Fruit fly (Drosophila melanogaster): ENCODE data around the gene CG11586.

DNA sequence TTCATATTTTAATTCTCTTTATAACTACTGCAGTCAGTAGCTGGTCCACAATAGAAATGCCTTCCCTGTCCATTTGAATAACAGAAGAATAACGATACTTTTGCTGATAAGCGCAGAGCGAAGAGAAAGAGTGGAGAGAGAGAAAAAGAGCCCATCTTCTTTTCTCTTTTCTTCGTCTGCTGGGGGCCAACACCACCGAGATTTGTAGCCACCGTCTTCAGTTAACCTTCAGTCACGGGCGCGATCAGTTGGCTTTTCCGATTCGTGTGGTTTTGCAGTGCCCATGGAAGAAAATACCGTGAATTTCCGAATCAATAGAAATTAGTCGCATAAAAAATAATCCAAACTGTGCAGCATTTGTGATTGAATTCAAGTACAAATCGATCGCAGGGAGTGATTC lies 1.2 kb upstream of the CG11586 start, which contains the start of gene CG1273:
- TF ChIP-seq h (optimal IDR thresholded peaks at IDR 0.05) (no peak), psq (optimal IDR thresholded peaks at IDR 0.05) (no peak), insv (optimal IDR thresholded peaks at IDR 0.05) (no peak), ttk (optimal IDR thresholded peaks at IDR 0.05) (no peak)
